Fruit fly (Drosophila melanogaster) ovary, adult (tissue): ENCODE data around the gene CG33203.
A peak's percentile ranks its signal among the peaks of the same experiment; 100 is the strongest.

Source experiments
- CG17801 ChIP-seq: fragments of 200-800 bp; optimal IDR thresholded peaks from 2 replicates; lab custom pipeline; 2019; ENCODE audit warnings: missing biosample characterization, mild to moderate bottlenecking, missing genetic modification characterization, moderate library complexity; ENCODE audit not compliant: partially characterized antibody

Gene CG33203

dm6 chr3R:28887559-28888432 is at the start of gene CG33203, which contains the start of gene Doa:
Gene CG33203, minus strand, starts transcription at chr3R:28887709.
Gene Doa, plus strand, starts transcription at chr3R:28888073.
- peak; percentile 34 for TF ChIP-seq CG17801

DNA sequence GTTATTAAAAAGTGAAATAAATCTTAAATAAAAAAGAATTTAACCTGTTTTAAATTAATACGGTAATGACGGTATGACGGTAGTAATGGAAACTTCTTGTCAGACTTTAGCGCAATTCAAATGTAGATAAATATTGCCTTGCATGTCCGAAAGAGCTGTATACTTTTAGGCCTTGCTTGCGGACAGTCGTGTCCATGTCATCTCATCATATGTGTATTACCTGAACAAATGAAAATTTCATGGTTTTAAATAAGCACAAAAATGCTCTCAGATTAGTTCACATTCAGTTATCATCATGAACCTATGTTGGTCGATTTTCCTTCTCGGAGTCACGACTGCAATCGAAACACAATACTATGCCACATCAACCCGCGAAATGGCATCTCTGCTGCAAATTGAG is 35.2 kb upstream of the CG33203 start, which contains the start of gene CG11828:
TSS of gene CG11828 (plus strand) at position 301 of the 400 bp plus-strand sequence.
- no peak for TF ChIP-seq CG17801

- no peak for TF ChIP-seq CG17801
These were observed 26.6 kb upstream of the CG33203 start for dm6 chr3R:28913890-28914750.

DNA sequence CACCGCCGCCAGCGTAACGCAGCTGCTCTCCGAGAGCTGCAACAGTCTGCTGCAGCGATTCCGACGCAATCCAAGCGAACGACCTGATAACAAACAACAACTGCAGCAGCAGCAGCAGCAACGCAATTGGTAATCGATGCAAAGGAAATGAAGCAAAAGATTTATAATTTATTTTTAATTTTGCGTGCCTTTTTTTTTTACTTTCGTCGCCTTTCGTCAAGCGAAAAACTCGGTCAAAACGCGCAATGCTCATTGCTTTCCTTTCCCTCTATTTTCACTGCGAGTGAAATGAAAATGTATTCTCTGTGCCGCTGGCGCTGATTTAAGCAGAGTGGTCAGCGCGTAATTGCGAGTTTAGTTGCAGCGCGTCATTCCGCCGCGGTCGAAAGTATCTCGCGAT is 25.5 kb upstream of the CG33203 start:
- TF ChIP-seq CG17801: no peak

DNA sequence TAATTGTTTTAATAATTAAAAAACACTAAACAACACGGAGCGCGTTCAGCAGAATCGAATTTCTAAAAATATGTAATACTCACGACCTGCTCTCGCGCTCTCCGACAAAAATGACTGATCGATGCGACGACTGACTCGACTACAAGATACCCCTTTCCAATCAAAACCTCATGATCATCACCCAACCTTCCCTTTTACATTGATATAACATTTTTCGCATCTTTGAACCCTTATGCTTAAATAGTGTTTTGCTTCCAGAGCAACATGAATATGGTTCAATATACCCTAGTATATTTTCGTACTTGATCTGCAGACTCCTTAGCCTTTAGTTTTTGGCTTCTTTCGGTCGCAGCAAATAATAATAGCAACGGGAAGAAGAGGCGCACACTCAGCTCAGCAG is 24.2 kb upstream of the CG33203 start:
- TF ChIP-seq CG17801: no peak

DNA sequence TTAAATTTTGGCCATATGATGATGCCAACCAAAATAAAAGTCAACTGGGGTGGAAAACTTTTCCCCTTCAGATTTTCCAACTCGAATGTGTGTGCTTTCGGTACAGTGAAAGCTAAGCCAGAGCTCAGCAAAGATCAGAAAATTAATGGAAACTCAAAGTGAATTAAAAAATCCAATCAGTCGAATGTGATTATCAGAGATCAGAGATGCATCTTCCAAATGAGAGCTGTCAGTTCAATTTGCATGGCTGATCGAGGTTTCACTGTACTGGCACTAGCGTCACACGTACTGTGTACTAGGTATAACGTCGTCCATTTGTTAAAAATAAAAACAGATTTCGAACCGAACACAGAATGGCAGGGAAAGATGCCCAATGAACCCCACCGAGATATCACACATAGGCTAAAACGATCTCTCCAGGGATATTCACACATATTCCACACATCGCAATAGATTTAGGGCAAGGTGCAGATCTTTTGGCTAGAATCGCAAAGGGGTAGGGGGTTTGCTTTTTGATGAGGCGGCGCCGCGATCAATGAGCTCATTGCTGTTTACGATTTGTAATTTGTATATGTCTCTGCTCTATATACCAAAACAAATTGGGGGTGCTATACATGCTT is 17.4 kb upstream of the CG33203 start:
- TF ChIP-seq CG17801: no peak

DNA sequence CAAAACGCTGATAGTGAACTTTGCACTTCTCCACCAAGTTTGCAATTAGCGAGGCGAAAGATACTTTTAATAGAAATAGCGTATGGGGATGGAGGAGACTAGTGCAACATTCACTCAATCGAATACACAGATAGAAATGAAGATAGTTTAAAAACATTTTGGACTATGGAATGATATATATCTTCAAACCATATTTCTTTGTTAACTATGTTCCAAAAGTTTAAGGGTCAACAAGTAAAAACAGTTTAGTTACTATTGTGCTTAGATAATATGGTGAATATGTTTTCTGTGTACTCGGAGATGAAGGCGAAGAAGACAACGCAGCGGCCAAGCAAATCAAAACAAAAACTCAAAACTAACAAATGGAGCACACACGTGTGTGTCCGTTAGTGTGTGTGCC is 16.7 kb upstream of the CG33203 start:
- TF ChIP-seq CG17801: no peak

dm6 chr3R:28903392-28903791 is 15.9 kb upstream of the CG33203 start:
- TF ChIP-seq CG17801: no peak

DNA sequence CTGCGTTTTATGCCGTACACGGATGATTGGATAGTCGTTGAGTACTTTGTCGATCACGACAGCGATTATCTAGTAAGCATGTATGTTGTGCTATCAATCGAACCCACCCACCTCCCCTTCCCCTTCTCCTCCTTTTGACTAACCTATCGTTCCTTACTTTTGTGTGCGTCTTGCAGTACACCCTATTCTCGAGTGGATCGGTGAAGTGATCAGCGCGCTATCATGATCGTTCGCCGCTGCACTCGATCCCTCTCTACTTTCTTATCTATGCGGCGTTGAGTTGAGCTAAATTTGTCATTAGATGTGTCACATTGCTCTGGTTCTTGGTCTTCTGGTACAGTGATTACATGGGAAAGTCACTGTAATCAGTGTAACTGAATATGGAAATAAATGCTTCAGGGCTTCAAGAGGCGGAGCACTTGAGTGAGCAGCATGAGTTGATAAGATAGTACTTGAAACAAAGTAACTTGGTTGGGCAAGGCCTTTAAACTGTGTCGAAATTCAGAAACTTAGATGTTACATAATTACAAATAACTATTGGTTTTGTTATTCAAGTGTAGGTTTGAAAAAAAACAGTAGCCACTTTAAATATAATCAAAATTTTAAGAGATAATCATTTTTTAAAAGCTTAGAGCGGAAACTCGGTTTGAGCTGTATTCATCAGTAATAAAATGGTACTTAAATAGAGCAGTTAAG is 14.1 kb upstream of the CG33203 start:
- TF ChIP-seq CG17801: no peak

DNA sequence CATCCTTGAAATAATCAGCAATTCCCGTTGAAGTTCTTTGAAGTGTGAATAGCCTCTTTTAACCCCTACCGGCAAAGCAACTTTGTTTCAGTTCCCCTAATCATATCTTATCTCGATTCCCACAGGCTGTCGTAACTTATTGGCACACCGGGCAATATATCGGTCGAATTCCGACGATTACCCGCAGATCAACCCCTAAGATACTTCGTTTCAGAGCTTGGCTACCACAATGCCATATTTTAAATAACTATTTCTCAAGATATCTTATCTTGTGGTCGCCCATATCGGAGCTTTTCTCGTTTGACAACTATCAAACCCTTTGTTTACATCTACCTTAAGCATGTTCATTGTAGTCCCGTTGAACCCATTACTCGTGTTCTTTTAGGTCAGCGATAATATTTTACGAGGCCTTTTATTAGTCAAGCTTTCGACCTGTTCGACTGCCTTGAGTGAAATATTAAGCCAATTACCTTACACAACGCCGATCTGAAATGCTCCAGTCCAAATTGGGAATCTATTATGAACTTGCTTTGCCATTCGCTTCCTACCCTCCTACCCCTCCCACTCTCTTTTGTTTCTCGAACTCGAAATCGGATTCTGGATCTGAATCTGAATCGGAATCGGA is 11.5 kb upstream of the CG33203 start:
- no peak for TF ChIP-seq CG17801

DNA sequence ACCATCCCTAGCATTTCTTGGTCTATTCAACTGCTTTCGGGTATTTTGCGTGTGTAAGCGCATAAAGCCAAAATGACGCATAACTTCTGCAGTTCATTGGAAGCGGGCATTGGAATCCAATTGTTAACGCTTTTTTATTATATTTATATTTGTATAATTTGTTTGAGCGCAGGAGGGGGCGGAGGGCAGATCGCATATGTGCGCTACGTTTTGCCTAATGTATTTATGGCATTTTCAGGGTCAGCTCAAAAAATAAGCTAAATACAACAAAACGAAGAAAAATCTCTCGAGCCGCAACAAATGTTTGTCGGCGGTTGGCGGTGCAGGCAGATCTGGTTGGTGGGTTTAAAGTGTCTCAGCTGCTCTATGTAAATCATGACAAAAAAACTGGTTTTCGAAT is 10.4 kb upstream of the CG33203 start:
- no peak for TF ChIP-seq CG17801

dm6 chr3R:28895014-28895413 is 7.5 kb upstream of the CG33203 start:
- no peak for TF ChIP-seq CG17801

DNA sequence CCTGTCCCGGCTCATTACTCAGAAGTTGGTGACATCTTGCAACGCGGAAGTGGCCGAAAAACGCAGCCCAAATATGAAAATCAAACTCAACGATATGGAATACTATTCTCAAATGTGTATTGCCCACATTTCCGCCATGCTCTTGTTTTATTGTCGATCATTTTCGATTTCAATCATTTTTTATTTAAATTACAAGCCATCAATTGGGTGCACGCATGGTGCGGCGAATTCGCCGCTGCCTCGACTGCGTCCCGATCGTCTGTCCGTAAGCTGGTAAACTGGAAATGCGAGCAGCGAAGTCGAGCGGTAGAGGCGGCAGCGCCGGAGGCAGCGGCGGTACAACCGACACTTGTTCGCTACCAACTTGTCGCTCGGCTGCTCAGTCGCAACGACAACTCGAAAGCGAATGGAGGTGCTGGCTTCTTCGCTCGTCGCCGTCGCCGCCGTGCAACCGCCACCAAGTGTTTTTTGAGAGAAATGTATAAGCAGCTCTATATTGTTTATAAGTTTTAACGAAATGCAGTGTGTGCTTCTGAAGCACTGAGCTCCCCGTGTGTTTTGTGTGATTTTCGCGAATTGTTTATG is 4.1 kb upstream of the CG33203 start:
- no peak for TF ChIP-seq CG17801

- no peak for TF ChIP-seq CG17801
These were observed 1.9 kb upstream of the CG33203 start for dm6 chr3R:28889427-28889736.

dm6 chr3R:28888561-28889426 is 1.3 kb upstream of the CG33203 start:
- peak; percentile 61 for TF ChIP-seq CG17801
